Worm (Caenorhabditis elegans) whole organism, late embryonic: ENCODE results near the gene C43D7.8.

Experiments used
- C08G9.2 ChIP-seq: sonication (generic microtip); optimal IDR thresholded peaks from 2 replicates; lab custom pipeline; 2016; ENCODE audit warnings: mild to moderate bottlenecking, missing genetic modification characterization, moderate library complexity, missing compliant biosample characterization
- Y22D7AL.16 ChIP-seq: sonication (generic microtip); optimal IDR thresholded peaks from 2 replicates; lab custom pipeline; 2016; ENCODE audit warnings: missing genetic modification characterization, missing compliant biosample characterization
- ama-1 ChIP-seq: fragments of 150-350 bp; optimal IDR thresholded peaks from 2 replicates; lab custom pipeline; 2014
- ceh-6 ChIP-seq: fragments of 200-800 bp; sonication (Bioruptor generic); optimal IDR thresholded peaks from 2 replicates; lab custom pipeline; 2018; ENCODE audit warnings: mild to moderate bottlenecking, missing genetic modification characterization, missing compliant biosample characterization
- gmeb-2 ChIP-seq: sonication (generic microtip); optimal IDR thresholded peaks from 2 replicates; lab custom pipeline; 2016; ENCODE audit warnings: missing genetic modification characterization, inconsistent platforms, missing compliant biosample characterization
- nhr-11 ChIP-seq: fragments of 150-350 bp; optimal IDR thresholded peaks from 2 replicates; lab custom pipeline; 2014; ENCODE audit warnings: missing biosample characterization, missing genetic modification characterization
- npax-4 ChIP-seq: sonication (generic microtip); optimal IDR thresholded peaks from 2 replicates; lab custom pipeline; 2016; ENCODE audit warnings: missing genetic modification characterization, missing compliant biosample characterization
- pha-2 ChIP-seq: sonication (generic microtip); optimal IDR thresholded peaks from 2 replicates; lab custom pipeline; 2017; ENCODE audit warnings: mild to moderate bottlenecking, missing genetic modification characterization, missing compliant biosample characterization
- pqm-1 ChIP-seq: sonication (generic microtip); optimal IDR thresholded peaks from 2 replicates; lab custom pipeline; 2016; ENCODE audit warnings: missing genetic modification characterization, missing compliant biosample characterization
- ref-2 ChIP-seq: sonication (generic microtip); optimal IDR thresholded peaks from 2 replicates; lab custom pipeline; 2016; ENCODE audit warnings: missing genetic modification characterization, missing compliant biosample characterization
- sox-4 ChIP-seq: sonication (generic microtip); optimal IDR thresholded peaks from 2 replicates; lab custom pipeline; 2017; ENCODE audit warnings: mild to moderate bottlenecking, missing genetic modification characterization, inconsistent platforms, missing compliant biosample characterization
- ztf-16 ChIP-seq: sonication (generic microtip); optimal IDR thresholded peaks from 2 replicates; lab custom pipeline; 2017; ENCODE audit warnings: missing genetic modification characterization, missing compliant biosample characterization

- no peak for TF ChIP-seq C08G9.2
- no peak for TF ChIP-seq ref-2 (tag; lab: Kevin White, UChicago)
- TF ChIP-seq nhr-11 (tag; lab: Kevin White, UChicago): no peak
- TF ChIP-seq sox-4 (tag; lab: Kevin White, UChicago): no peak
- no peak for TF ChIP-seq pqm-1
- TF ChIP-seq npax-4 (tag; lab: Kevin White, UChicago): no peak
- no peak for TF ChIP-seq gmeb-2
- TF ChIP-seq ztf-16 (tag; lab: Kevin White, UChicago): no peak
- no peak for TF ChIP-seq Y22D7AL.16
- TF ChIP-seq ama-1 (lab: Kevin White, UChicago): no peak
- no peak for TF ChIP-seq pha-2 (tag; lab: Kevin White, UChicago)
- no peak for TF ChIP-seq ceh-6 (GFP tag; lab: Kevin White, UChicago)
Observed at ce11 chrV:19285921-19286320, 25.4 kb downstream of the C43D7.8 start.
